Worm (Caenorhabditis elegans): Measurements from ENCODE around the gene fut-4.

Gene fut-4

DNA sequence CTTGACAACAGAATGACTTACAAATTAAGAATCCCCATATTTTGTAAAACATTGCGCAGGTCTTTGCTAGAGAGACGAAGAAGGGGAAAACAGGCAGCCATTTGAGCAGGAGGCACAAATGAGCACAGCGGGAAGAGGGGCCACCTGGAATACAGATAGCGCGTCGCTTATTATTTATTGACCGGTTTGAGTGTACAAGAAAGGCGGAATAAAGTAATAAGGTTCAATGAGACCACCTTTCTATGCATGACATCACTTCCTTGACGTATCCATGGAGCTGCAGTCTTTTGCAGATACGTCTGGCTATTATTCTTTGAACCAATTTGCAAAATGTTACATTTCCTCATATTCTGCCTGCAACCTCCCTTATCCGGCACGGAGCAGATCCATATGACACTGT is 47.4 kb downstream of the fut-4 start, which contains the start of gene fbxb-111:
TSS of gene fbxb-111 (minus strand) at position 101 of the 400 bp plus-strand sequence.
- TF ChIP-seq snpc-1.2 (GFP tag; IDR thresholded peaks at IDR 0.05) (no peak), duxl-1 (tag; optimal IDR thresholded peaks at IDR 0.05; ENCODE audit: poor library complexity) (no peak), ama-1 (optimal IDR thresholded peaks at IDR 0.05) (no peak), Y105C5A.15 (GFP tag; IDR thresholded peaks at IDR 0.05) (no peak), dmd-8 (GFP tag; IDR thresholded peaks at IDR 0.05) (no peak), lim-7 (GFP tag; IDR thresholded peaks at IDR 0.05) (no peak), mdt-29 (GFP tag; IDR thresholded peaks at IDR 0.05) (no peak), madf-5 (GFP tag; IDR thresholded peaks at IDR 0.05) (no peak), aly-2 (tag; optimal IDR thresholded peaks at IDR 0.05) (no peak), nhr-102 (tag; optimal IDR thresholded peaks at IDR 0.05) (no peak), madf-9 (GFP tag; conservative IDR thresholded peaks at IDR 0.05) (no peak), gei-8 (GFP tag; optimal IDR thresholded peaks at IDR 0.05) (no peak), lin-1 (GFP tag; IDR thresholded peaks at IDR 0.05) (no peak), ZK546.5 (tag; optimal IDR thresholded peaks at IDR 0.05) (no peak)

- TF ChIP-seq duxl-1 (tag; optimal IDR thresholded peaks at IDR 0.05; ENCODE audit: poor library complexity): no peak
- TF ChIP-seq unc-62 (GFP tag; optimal IDR thresholded peaks at IDR 0.05 in 1 of 2): peak in 1 of 2 experiments; percentile 10
- TF ChIP-seq unc-62 (tag; optimal IDR thresholded peaks at IDR 0.05): no peak
- no peak for TF ChIP-seq hlh-11 (tag; optimal IDR thresholded peaks at IDR 0.05)
Observed at ce11 chrII:2773534-2773933, 48.8 kb downstream of the fut-4 start, which contains the start of gene sdz-9. Gene sdz-9 (minus strand): TSS chrII:2773634.

DNA sequence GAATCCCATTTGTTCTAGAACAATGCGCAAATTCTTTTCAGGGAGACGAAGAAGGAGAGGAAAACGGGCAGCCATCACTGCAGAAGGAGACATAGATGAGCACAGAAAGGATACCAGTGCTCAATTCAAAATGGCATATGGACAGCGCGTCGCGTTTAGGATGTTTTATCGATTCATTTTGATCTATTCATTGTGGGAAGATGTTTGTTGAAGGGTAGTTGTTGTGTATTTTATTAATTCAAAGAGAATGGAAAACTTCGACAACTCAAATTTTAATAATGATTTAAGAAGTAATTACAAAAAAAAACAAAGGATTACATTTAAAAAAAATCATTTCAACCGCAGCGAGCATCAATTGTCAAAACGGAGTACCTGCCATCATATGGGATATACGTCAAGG is 50.2 kb downstream of the fut-4 start, which contains the start of gene sdz-10:
TSS of gene sdz-10 (minus strand) at position 101 of the 400 bp plus-strand sequence.
- no peak for TF ChIP-seq ceh-20 (GFP tag; IDR thresholded peaks at IDR 0.05)
- no peak for TF ChIP-seq F10B5.3 (tag; optimal IDR thresholded peaks at IDR 0.05)
- TF ChIP-seq ctbp-1 (GFP tag; IDR thresholded peaks at IDR 0.05): no peak
- TF ChIP-seq gei-8 (GFP tag; optimal IDR thresholded peaks at IDR 0.05): no peak
- no peak for TF ChIP-seq rbr-2 (tag; optimal IDR thresholded peaks at IDR 0.05)
- TF ChIP-seq ZK337.2 (GFP tag; IDR thresholded peaks at IDR 0.05): no peak
- TF ChIP-seq php-3 (GFP tag; IDR thresholded peaks at IDR 0.05): no peak
- TF ChIP-seq ceh-28 (tag; optimal IDR thresholded peaks at IDR 0.05): no peak
- no peak for TF ChIP-seq F49E8.2 (tag; optimal IDR thresholded peaks at IDR 0.05; ENCODE audit: borderline replicate concordance)
- no peak for TF ChIP-seq nhr-11 (tag; optimal IDR thresholded peaks at IDR 0.05)
- no peak for TF ChIP-seq D1046.2 (GFP tag; IDR thresholded peaks at IDR 0.05)
- no peak for TF ChIP-seq zag-1 (tag; optimal IDR thresholded peaks at IDR 0.05)
- TF ChIP-seq egl-43 (GFP tag; IDR thresholded peaks at IDR 0.05): no peak

DNA sequence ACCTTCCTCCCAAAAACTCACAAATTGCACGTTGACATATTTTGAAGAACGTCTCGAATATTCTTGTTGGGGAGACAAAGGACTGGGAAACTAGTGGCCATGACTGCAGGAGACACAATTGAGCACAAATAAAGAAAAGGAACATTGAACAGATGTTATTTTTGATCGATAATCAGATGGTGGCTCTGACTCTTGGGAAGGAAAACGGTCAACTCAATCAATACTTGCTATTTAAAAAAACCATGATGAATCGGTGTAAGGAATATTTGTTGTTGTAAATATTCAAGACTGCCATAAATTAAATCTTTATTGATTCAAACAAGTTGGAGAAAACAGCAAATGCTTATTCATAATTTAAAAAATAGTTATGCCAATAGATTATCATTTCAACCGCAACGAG is 51.5 kb downstream of the fut-4 start, which contains the start of gene fbxb-105:
TSS of gene fbxb-105 (minus strand) at position 101 of the 400 bp plus-strand sequence.
- TF ChIP-seq Y5F2A.4 (GFP tag; optimal IDR thresholded peaks at IDR 0.05) (no peak), snpc-1.2 (GFP tag; IDR thresholded peaks at IDR 0.05) (no peak), R02D3.7 (tag; optimal IDR thresholded peaks at IDR 0.05) (no peak), rbr-2 (tag; optimal IDR thresholded peaks at IDR 0.05) (no peak), ctbp-1 (GFP tag; IDR thresholded peaks at IDR 0.05) (no peak), F26F4.8 (GFP tag; conservative IDR thresholded peaks at IDR 0.05) (no peak), egl-27 (tag; optimal IDR thresholded peaks at IDR 0.05) (no peak), set-16 (GFP tag; IDR thresholded peaks at IDR 0.05) (no peak)
